Fruit fly (Drosophila melanogaster) whole organism, embryonic: Measurements from ENCODE around the gene CG9101.

Experiments used
- ATbp ChIP-seq: fragments of 200-800 bp; sonication (Bioruptor generic); optimal IDR thresholded peaks from 2 replicates; lab custom pipeline; 2017; ENCODE audit warnings: missing biosample characterization, mild to moderate bottlenecking, missing genetic modification characterization, missing genetic modification reagents
- Aef1 ChIP-seq: fragments of 200-800 bp; sonication (Bioruptor generic); IDR thresholded peaks from 3 replicates; pipeline ENCODE4 v1.3.6; 2022; ENCODE audit warnings: missing biosample characterization, missing genetic modification characterization
- Asciz ChIP-seq: fragments of 200-800 bp; sonication (Bioruptor generic); optimal IDR thresholded peaks from 2 replicates; lab custom pipeline; 2017; ENCODE audit warnings: missing biosample characterization, mild to moderate bottlenecking, missing genetic modification characterization, missing genetic modification reagents
- B-H1 ChIP-seq: fragments of 200-800 bp; sonication (Bioruptor generic); IDR thresholded peaks from 3 replicates; pipeline ENCODE4 v1.3.6; 2022; ENCODE audit warnings: missing biosample characterization, missing genetic modification characterization
- Bdp1 ChIP-seq: fragments of 200-800 bp; sonication (Bioruptor generic); optimal IDR thresholded peaks from 3 replicates; lab custom pipeline; 2016; ENCODE audit warnings: missing biosample characterization, missing genetic modification characterization
- CG10462 ChIP-seq: fragments of 200-800 bp; sonication (Bioruptor generic); optimal IDR thresholded peaks from 2 replicates; lab custom pipeline; 2016; ENCODE audit warnings: missing biosample characterization, missing genetic modification characterization
- CG10959 ChIP-seq: fragments of 200-800 bp; sonication (Bioruptor generic); IDR thresholded peaks from 2 replicates; pipeline ENCODE4 v1.3.6; 2022; ENCODE audit warnings: missing biosample characterization, missing genetic modification characterization
- CG11247 ChIP-seq: fragments of 200-800 bp; sonication (Bioruptor generic); IDR thresholded peaks from 2 replicates; pipeline ENCODE4 v1.3.6; 2022; ENCODE audit warnings: missing biosample characterization, missing genetic modification characterization
- CG12104 ChIP-seq: fragments of 200-800 bp; sonication (Bioruptor generic); optimal IDR thresholded peaks from 3 replicates; lab custom pipeline; 2016; ENCODE audit warnings: missing biosample characterization, missing genetic modification characterization
- CG12769 ChIP-seq: fragments of 200-800 bp; sonication (Bioruptor generic); optimal IDR thresholded peaks from 2 replicates; lab custom pipeline; 2019; ENCODE audit warnings: missing biosample characterization, mild to moderate bottlenecking, missing genetic modification characterization, moderate library complexity
- CG13775 ChIP-seq: fragments of 200-800 bp; sonication (Bioruptor generic); optimal IDR thresholded peaks from 3 replicates; lab custom pipeline; 2017; ENCODE audit warnings: missing biosample characterization, mild to moderate bottlenecking, missing genetic modification characterization
- CG15011 ChIP-seq: fragments of 200-800 bp; sonication (Bioruptor generic); optimal IDR thresholded peaks from 3 replicates; lab custom pipeline; 2018; ENCODE audit warnings: missing biosample characterization, mild to moderate bottlenecking, missing genetic modification characterization
- CG15073 ChIP-seq: fragments of 200-800 bp; sonication (Bioruptor generic); optimal IDR thresholded peaks from 2 replicates; lab custom pipeline; 2016; ENCODE audit warnings: missing biosample characterization, missing genetic modification characterization
- CG15514 ChIP-seq: fragments of 200-800 bp; sonication (Bioruptor generic); optimal IDR thresholded peaks from 3 replicates; lab custom pipeline; 2017; ENCODE audit warnings: missing biosample characterization, missing genetic modification characterization, mild to moderate bottlenecking, moderate library complexity, missing genetic modification reagents
- CG17186 ChIP-seq: fragments of 200-800 bp; sonication (Bioruptor generic); optimal IDR thresholded peaks from 3 replicates; lab custom pipeline; 2017; ENCODE audit warnings: missing biosample characterization, missing genetic modification reagents, missing genetic modification characterization
- CG1832 ChIP-seq: fragments of 200-800 bp; sonication (Bioruptor generic); optimal IDR thresholded peaks from 2 replicates; lab custom pipeline; 2017; ENCODE audit warnings: missing biosample characterization, mild to moderate bottlenecking, missing genetic modification characterization, inconsistent platforms
- CG18619 ChIP-seq: fragments of 200-800 bp; sonication (Bioruptor generic); optimal IDR thresholded peaks from 3 replicates; lab custom pipeline; 2017; ENCODE audit warnings: missing biosample characterization, mild to moderate bottlenecking, missing genetic modification characterization
- CG2678 ChIP-seq: fragments of 200-800 bp; sonication (Bioruptor generic); optimal IDR thresholded peaks from 3 replicates; lab custom pipeline; 2019; ENCODE audit warnings: missing biosample characterization, mild to moderate bottlenecking, missing genetic modification characterization, moderate library complexity
- CG32532 ChIP-seq: fragments of 200-800 bp; sonication (Bioruptor generic); IDR thresholded peaks from 2 replicates; pipeline ENCODE4 v1.3.6; 2022; ENCODE audit warnings: missing biosample characterization, missing genetic modification characterization
- CG3726 ChIP-seq: fragments of 200-800 bp; sonication (Bioruptor generic); IDR thresholded peaks from 3 replicates; pipeline ENCODE4, ENCODE4 v1.3.6; 2022; ENCODE audit warnings: missing biosample characterization, missing genetic modification characterization
- CG4328 ChIP-seq: fragments of 200-800 bp; sonication (Bioruptor generic); optimal IDR thresholded peaks from 3 replicates; lab custom pipeline; 2017; ENCODE audit warnings: missing biosample characterization, missing genetic modification reagents, missing genetic modification characterization
- CG4404 ChIP-seq: fragments of 200-800 bp; sonication (Bioruptor generic); IDR thresholded peaks from 2 replicates; pipeline ENCODE4 v1.3.6; 2022; ENCODE audit warnings: missing biosample characterization, missing genetic modification characterization
- CG4424 ChIP-seq: fragments of 200-800 bp; sonication (Bioruptor generic); optimal IDR thresholded peaks from 3 replicates; lab custom pipeline; 2016; ENCODE audit warnings: missing biosample characterization, missing genetic modification characterization
- CG5245 ChIP-seq: fragments of 200-800 bp; sonication (Bioruptor generic); optimal IDR thresholded peaks from 3 replicates; lab custom pipeline; 2016; ENCODE audit warnings: missing biosample characterization, missing genetic modification characterization
- CG6654 ChIP-seq: fragments of 200-800 bp; sonication (Bioruptor generic); optimal IDR thresholded peaks from 2 replicates; lab custom pipeline; 2017; ENCODE audit warnings: missing biosample characterization, mild to moderate bottlenecking, missing genetic modification characterization
- CG9215 ChIP-seq: fragments of 200-800 bp; sonication (Bioruptor generic); IDR thresholded peaks from 2 replicates; pipeline ENCODE4 v1.3.6; 2022; ENCODE audit warnings: missing biosample characterization, missing genetic modification characterization
- CG9876 ChIP-seq: fragments of 200-800 bp; sonication (Bioruptor generic); optimal IDR thresholded peaks from 2 replicates; lab custom pipeline; 2016; ENCODE audit warnings: missing biosample characterization, missing genetic modification characterization
- CkIIα-i1 ChIP-seq: fragments of 200-800 bp; sonication (Bioruptor generic); IDR thresholded peaks from 2 replicates; pipeline ENCODE4 v1.3.6; 2022; ENCODE audit warnings: missing biosample characterization, missing genetic modification characterization
- D ChIP-seq, 2 experiments: fragments of 200-800 bp in 1 of 2; fragments of >200 bp in 1 of 2; sonication (Bioruptor generic) in 1 of 2; optimal IDR thresholded peaks; 2 replicates in 1 of 2; 3 replicates in 1 of 2; lab custom pipeline; 2017; ENCODE audit warnings: mild to moderate bottlenecking in 1 of 2, missing biosample characterization in 1 of 2, missing genetic modification characterization in 1 of 2, missing genetic modification reagents in 1 of 2
- Deaf1 ChIP-seq: fragments of 200-800 bp; optimal IDR thresholded peaks from 3 replicates; lab custom pipeline; 2019; ENCODE audit warnings: missing biosample characterization, mild to moderate bottlenecking, missing genetic modification characterization, moderate library complexity
- Dfd ChIP-seq, 2 experiments: fragments of >200 bp; optimal IDR thresholded peaks; 2 replicates each; lab custom pipeline; 2017; ENCODE audit warnings: missing biosample characterization in 2 of 2, missing genetic modification characterization in 2 of 2
- E2f2 ChIP-seq: fragments of 200-800 bp; sonication (Bioruptor generic); IDR thresholded peaks from 2 replicates; pipeline ENCODE4 v1.3.6; 2022; ENCODE audit warnings: missing biosample characterization, missing genetic modification characterization
- HLH3B ChIP-seq: fragments of 200-800 bp; sonication (Bioruptor generic); IDR thresholded peaks from 2 replicates; pipeline ENCODE4 v1.3.6; 2022; ENCODE audit warnings: missing biosample characterization, missing genetic modification characterization
- Hr51 ChIP-seq, 2 experiments: fragments of 200-800 bp; sonication (Bioruptor generic); optimal IDR thresholded peaks; 2 replicates in 1 of 2; 3 replicates in 1 of 2; lab custom pipeline; 2016 to 2018; ENCODE audit warnings: missing biosample characterization in 2 of 2, missing genetic modification characterization in 2 of 2, mild to moderate bottlenecking in 1 of 2, moderate library complexity in 1 of 2
- MBD-R2 ChIP-seq: fragments of 200-800 bp; sonication (Bioruptor generic); IDR thresholded peaks from 2 replicates; pipeline ENCODE4 v1.3.6; 2022; ENCODE audit warnings: missing biosample characterization, missing genetic modification characterization
- PHDP ChIP-seq: fragments of 200-800 bp; sonication (Bioruptor generic); optimal IDR thresholded peaks from 3 replicates; lab custom pipeline; 2018; ENCODE audit warnings: missing biosample characterization, mild to moderate bottlenecking, missing genetic modification characterization, moderate library complexity
- Side ChIP-seq: fragments of 200-800 bp; sonication (Bioruptor generic); optimal IDR thresholded peaks from 2 replicates; lab custom pipeline; 2016; ENCODE audit warnings: missing biosample characterization, missing genetic modification characterization
- bsh ChIP-seq, 2 experiments: fragments of 200-800 bp; sonication (Bioruptor generic); optimal IDR thresholded peaks; 2 replicates each; lab custom pipeline; 2017 to 2018; ENCODE audit warnings: mild to moderate bottlenecking in 2 of 2, missing biosample characterization in 2 of 2, missing genetic modification characterization in 2 of 2, moderate library complexity in 1 of 2
- crp ChIP-seq, 2 experiments: fragments of 200-800 bp; sonication (Bioruptor generic); optimal IDR thresholded peaks; 2 replicates in 1 of 2; 3 replicates in 1 of 2; lab custom pipeline; 2017; ENCODE audit warnings: missing biosample characterization in 2 of 2, missing genetic modification characterization in 2 of 2, mild to moderate bottlenecking in 1 of 2, moderate library complexity in 1 of 2
- dysf ChIP-seq: fragments of 200-800 bp; sonication (Bioruptor generic); IDR thresholded peaks from 3 replicates; pipeline ENCODE4 v1.3.6; 2022; ENCODE audit warnings: missing biosample characterization, missing genetic modification characterization
- esg ChIP-seq: fragments of 200-800 bp; sonication (Bioruptor generic); conservative IDR thresholded peaks from 2 replicates; pipeline ENCODE4 v1.3.6; 2022; ENCODE audit warnings: missing biosample characterization, missing genetic modification characterization
- gem ChIP-seq: fragments of 200-800 bp; sonication (Bioruptor generic); optimal IDR thresholded peaks from 2 replicates; lab custom pipeline; 2019; ENCODE audit warnings: missing biosample characterization, mild to moderate bottlenecking, missing genetic modification characterization, moderate library complexity
- gsb ChIP-seq: fragments of 200-800 bp; sonication (Bioruptor generic); IDR thresholded peaks from 2 replicates; pipeline ENCODE4 v1.3.6; 2022; ENCODE audit warnings: missing biosample characterization, missing genetic modification characterization
- lab ChIP-seq: fragments of 200-800 bp; sonication (Bioruptor generic); optimal IDR thresholded peaks from 3 replicates; lab custom pipeline; 2017; ENCODE audit warnings: missing biosample characterization, missing genetic modification characterization, mild to moderate bottlenecking, moderate library complexity, missing genetic modification reagents
- nmo ChIP-seq: fragments of 200-800 bp; sonication (Bioruptor generic); optimal IDR thresholded peaks from 2 replicates; lab custom pipeline; 2018; ENCODE audit warnings: missing biosample characterization, mild to moderate bottlenecking, missing genetic modification characterization, moderate library complexity
- pho ChIP-seq: fragments of 200-800 bp; sonication (Bioruptor generic); optimal IDR thresholded peaks from 2 replicates; lab custom pipeline; 2016; ENCODE audit warnings: missing biosample characterization, missing genetic modification characterization
- seq ChIP-seq: fragments of 200-800 bp; sonication (Bioruptor generic); IDR thresholded peaks from 2 replicates; pipeline ENCODE4 v1.3.6; 2022; ENCODE audit warnings: missing biosample characterization, missing genetic modification characterization
- shn ChIP-seq: fragments of 200-800 bp; sonication (Bioruptor generic); optimal IDR thresholded peaks from 3 replicates; lab custom pipeline; 2016; ENCODE audit warnings: missing biosample characterization, missing genetic modification characterization
- stc ChIP-seq: fragments of 200-800 bp; sonication (Bioruptor generic); IDR thresholded peaks from 2 replicates; pipeline ENCODE4 v1.3.6; 2022; ENCODE audit warnings: missing biosample characterization, missing genetic modification characterization
- vvl ChIP-seq: fragments of 200-800 bp; sonication (Bioruptor generic); IDR thresholded peaks from 2 replicates; pipeline ENCODE4 v1.3.6; 2022; ENCODE audit warnings: missing biosample characterization, missing genetic modification characterization

CG9101 gene

DNA sequence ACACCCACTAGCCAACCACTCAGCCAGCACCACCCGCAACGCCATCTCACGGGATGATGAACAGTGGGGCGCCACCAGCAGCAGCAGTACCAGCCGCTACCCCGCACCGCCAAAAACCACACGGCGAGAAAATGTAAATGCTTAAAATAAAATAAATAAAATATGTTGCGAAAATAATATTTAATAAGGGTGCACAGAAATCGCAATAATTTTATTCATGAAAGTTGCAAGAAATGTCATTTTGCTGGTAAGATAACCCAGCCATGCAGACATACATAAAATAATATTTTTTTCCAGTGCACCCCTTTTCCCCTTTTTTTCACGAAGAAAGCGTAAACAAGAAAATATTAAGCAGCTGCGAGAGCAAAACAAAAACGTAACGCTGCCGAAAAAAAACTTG lies 13.6 kb downstream of the CG9101 start (continued):
- TF ChIP-seq CG6654 (GFP tag; lab: Kevin White, UChicago) (no peak), dysf (GFP tag; lab: Robert Waterston, UW) (peak; percentile 74), CG15514 (GFP tag; lab: Kevin White, UChicago) (peak; percentile 58), CG4404 (GFP tag; lab: Robert Waterston, UW) (peak; percentile 47), CG9876 (GFP tag; lab: Kevin White, UChicago) (no peak), CG18619 (GFP tag; lab: Kevin White, UChicago) (peak; percentile 44), Dfd (GFP tag; optimal IDR thresholded peaks at IDR 0.05; lab: Kevin White, UChicago) (no peak), gsb (peak; percentile 49; the same call in 1 of the 2 replicates), bsh (GFP tag; optimal IDR thresholded peaks at IDR 0.05; lab: Kevin White, UChicago) (peak in 1 of 2 experiments; percentile 68), CG10462 (no peak), E2f2 (peak; percentile 8; the same call in 1 of the 2 replicates), CG12104 (no peak), CkIIα-i1 (no peak), CG15073 (no peak), Side (GFP tag; lab: Kevin White, UChicago) (no peak), Deaf1 (peak; percentile 40), CG11247 (GFP tag; lab: Robert Waterston, UW) (peak; percentile 47; the same call in 1 of the 2 replicates), lab (GFP tag; lab: Kevin White, UChicago) (peak; percentile 86), MBD-R2 (GFP tag; lab: Robert Waterston, UW) (peak; percentile 18; the same call in 1 of the 2 replicates), vvl (GFP tag; lab: Robert Waterston, UW) (peak; percentile 77), CG2678 (peak; percentile 83), crp (GFP tag; optimal IDR thresholded peaks at IDR 0.05; lab: Kevin White, UChicago) (peak in 1 of 2 experiments; percentile 9), CG1832 (GFP tag; lab: Kevin White, UChicago) (no peak), CG4424 (GFP tag; lab: Kevin White, UChicago) (peak; percentile 55), D (optimal IDR thresholded peaks at IDR 0.05; lab: Kevin White, UChicago) (no peak), D (GFP tag; optimal IDR thresholded peaks at IDR 0.05; lab: Kevin White, UChicago) (peak; percentile 26), B-H1 (GFP tag; lab: Robert Waterston, UW) (peak; percentile 56), nmo (GFP tag; lab: Kevin White, UChicago) (peak; percentile 38), CG15011 (GFP tag; lab: Kevin White, UChicago) (peak; percentile 35), CG17186 (GFP tag; lab: Kevin White, UChicago) (no peak), ATbp (peak; percentile 60), PHDP (peak; percentile 68), CG12769 (peak; percentile 35), CG4328 (GFP tag; lab: Kevin White, UChicago) (peak; percentile 48), pho (GFP tag; lab: Kevin White, UChicago) (peak; percentile 23), Asciz (peak; percentile 45), CG13775 (GFP tag; lab: Kevin White, UChicago) (peak; percentile 51), shn (no peak), CG3726 (no peak), Aef1 (peak; percentile 65), gem (tag; lab: Kevin White, UChicago) (peak; percentile 83), stc (GFP tag; lab: Robert Waterston, UW) (peak; percentile 55; the same call in 1 of the 2 replicates), HLH3B (peak; percentile 70), Hr51 (GFP tag; optimal IDR thresholded peaks at IDR 0.05; lab: Kevin White, UChicago) (peak; percentile 22 to 71), Bdp1 (GFP tag; lab: Kevin White, UChicago) (no peak), seq (GFP tag; lab: Robert Waterston, UW) (peak; percentile 51; the same call in 1 of the 2 replicates), CG32532 (peak; percentile 54; the same call in 1 of the 2 replicates), CG10959 (GFP tag; lab: Robert Waterston, UW) (no peak), CG5245 (GFP tag; lab: Kevin White, UChicago) (peak; percentile 7), CG9215 (GFP tag; lab: Robert Waterston, UW) (peak; percentile 52), esg (GFP tag; lab: Robert Waterston, UW) (peak; percentile 46)
